Fruit fly (Drosophila melanogaster) whole organism: ENCODE data around the gene CG32988.

Source experiments
- CG8478 ChIP-seq: fragments of >200 bp; optimal IDR thresholded peaks from 2 replicates; lab custom pipeline; 2018; ENCODE audit warnings: inconsistent platforms
- Dll ChIP-seq: fragments of >200 bp; optimal IDR thresholded peaks from 2 replicates; lab custom pipeline; 2017
- EcR ChIP-seq, 2 experiments: fragments of >200 bp; optimal IDR thresholded peaks; 2 replicates each; lab custom pipeline; 2017; ENCODE audit warnings: missing biosample characterization in 2 of 2, missing genetic modification characterization in 2 of 2, missing genetic modification reagents in 2 of 2
- pan ChIP-seq: fragments of >200 bp; optimal IDR thresholded peaks from 2 replicates; lab custom pipeline; 2017
- psq ChIP-seq: fragments of >200 bp; optimal IDR thresholded peaks from 2 replicates; lab custom pipeline; 2017
- usp ChIP-seq: fragments of >200 bp; optimal IDR thresholded peaks from 2 replicates; lab custom pipeline; 2017; ENCODE audit warnings: missing biosample characterization, missing genetic modification characterization, mixed read lengths

DNA sequence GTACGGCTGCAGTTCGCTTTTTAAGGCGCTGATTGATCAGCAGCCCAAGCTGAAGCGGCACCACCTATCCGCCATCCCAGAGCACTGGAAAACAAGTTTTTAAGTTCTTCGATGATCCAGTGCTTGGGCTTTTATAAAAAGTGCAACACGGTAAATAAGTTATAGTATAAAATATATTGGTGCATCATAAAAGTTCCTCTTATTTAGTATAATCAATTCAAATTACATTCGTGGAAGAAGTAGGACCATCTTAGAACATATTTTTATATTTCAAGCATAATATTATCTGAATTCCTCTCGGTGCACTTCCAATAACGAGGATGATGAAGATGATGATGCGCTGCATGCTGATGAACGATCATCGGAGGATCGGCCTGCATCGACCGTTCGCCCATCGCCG, 9.2 kb upstream of the CG32988 start:
- TF ChIP-seq CG8478 (lab: Kevin White, UChicago) (no peak), psq (no peak), Dll (lab: Kevin White, UChicago) (no peak), pan (lab: Kevin White, UChicago) (no peak), EcR (GFP tag; optimal IDR thresholded peaks at IDR 0.05; lab: Kevin White, UChicago) (no peak), usp (GFP tag; lab: Kevin White, UChicago) (no peak)
